Worm (Caenorhabditis elegans) whole organism, midembryonic: Measurements from ENCODE around the gene mocs-1.

ENCODE experiments used
- T22C8.4 ChIP-seq: fragments of 200-800 bp; sonication (Bioruptor generic); IDR thresholded peaks from 2 replicates; pipeline ENCODE4 v1.3.6; 2022; ENCODE audit warnings: missing genetic modification characterization, missing compliant biosample characterization
- cog-1 ChIP-seq: sonication (generic microtip); optimal IDR thresholded peaks from 2 replicates; lab custom pipeline; 2016; ENCODE audit warnings: missing genetic modification characterization, missing compliant biosample characterization
- flt-1 ChIP-seq: fragments of 200-800 bp; sonication (Bioruptor generic); IDR thresholded peaks from 2 replicates; pipeline ENCODE4 v1.3.6; 2022; ENCODE audit warnings: missing genetic modification characterization, missing compliant biosample characterization
- klf-2 ChIP-seq: fragments of 200-800 bp; sonication (Bioruptor generic); conservative IDR thresholded peaks from 2 replicates; pipeline ENCODE4 v1.3.6; 2022; ENCODE audit warnings: missing genetic modification reagents, missing genetic modification characterization, missing compliant biosample characterization
- med-1 ChIP-seq: sonication (generic microtip); optimal IDR thresholded peaks from 2 replicates; lab custom pipeline; 2017; ENCODE audit warnings: missing genetic modification characterization, mild to moderate bottlenecking, missing compliant biosample characterization, antibody characterized with exemption, missing genetic modification reagents; ENCODE audit not compliant: insufficient read depth
- ref-1 ChIP-seq: fragments of 200-800 bp; sonication (Bioruptor generic); conservative IDR thresholded peaks from 2 replicates; pipeline ENCODE4 v1.3.6; 2022; ENCODE audit warnings: missing genetic modification reagents, missing genetic modification characterization, missing compliant biosample characterization
- tab-1 ChIP-seq: fragments of 200-800 bp; sonication (Bioruptor generic); IDR thresholded peaks from 2 replicates; pipeline ENCODE4 v1.3.6; 2022; ENCODE audit warnings: missing genetic modification characterization, missing compliant biosample characterization
- ztf-23 ChIP-seq: fragments of 200-800 bp; sonication (Bioruptor generic); IDR thresholded peaks from 2 replicates; pipeline ENCODE4 v1.3.6; 2022; ENCODE audit warnings: missing genetic modification reagents, missing genetic modification characterization, missing compliant biosample characterization
- ztf-29 ChIP-seq: fragments of 200-800 bp; sonication (Bioruptor generic); IDR thresholded peaks from 2 replicates; pipeline ENCODE4 v1.3.6; 2022; ENCODE audit warnings: missing genetic modification reagents, missing genetic modification characterization, missing compliant biosample characterization

mocs-1 gene

ce11 chrX:15440744-15441685 lies at the start of gene mocs-1:
TSS of gene mocs-1 (minus strand) at chrX:15440794.
- TF ChIP-seq ref-1 (GFP tag; lab: Robert Waterston, UW): no peak
- TF ChIP-seq cog-1 (tag; lab: Kevin White, UChicago): no peak
- no peak for TF ChIP-seq med-1 (GFP tag; lab: Kevin White, UChicago)
- no peak for TF ChIP-seq ztf-29 (GFP tag; lab: Robert Waterston, UW)
- TF ChIP-seq ztf-23: no peak
- TF ChIP-seq T22C8.4 (GFP tag; lab: Robert Waterston, UW): no peak
- no peak for TF ChIP-seq flt-1 (GFP tag; lab: Robert Waterston, UW)
- TF ChIP-seq tab-1 (GFP tag; lab: Robert Waterston, UW): no peak
- TF ChIP-seq klf-2 (GFP tag; lab: Robert Waterston, UW): no peak

DNA sequence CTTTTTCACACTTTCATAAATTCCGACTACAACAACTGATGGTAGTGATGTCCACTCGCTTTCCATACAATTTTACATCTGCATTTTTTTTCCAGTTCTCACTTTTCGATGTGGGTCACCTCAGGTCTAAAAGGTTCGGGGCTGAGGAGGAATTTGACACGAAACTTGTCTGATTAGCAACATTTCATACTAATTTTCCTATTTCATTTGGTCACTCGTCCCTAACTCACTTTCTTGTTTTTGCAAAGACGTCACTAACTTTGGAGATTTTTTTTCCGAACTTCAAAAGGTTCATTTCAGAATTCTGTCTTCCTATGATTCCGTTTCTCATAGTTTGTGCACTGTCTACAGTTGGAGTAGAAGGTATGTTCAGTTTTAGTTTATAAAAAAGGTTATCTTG lies 47.2 kb upstream of the mocs-1 start, which contains the start of gene H13N06.2:
H13N06.2 (plus strand) TSS at position 301 of the 400 bp plus-strand sequence.
- no peak for TF ChIP-seq flt-1 (GFP tag; lab: Robert Waterston, UW)
- TF ChIP-seq ztf-29 (GFP tag; lab: Robert Waterston, UW): no peak
- TF ChIP-seq T22C8.4 (GFP tag; lab: Robert Waterston, UW): no peak
- TF ChIP-seq tab-1 (GFP tag; lab: Robert Waterston, UW): no peak
- no peak for TF ChIP-seq ztf-23
- TF ChIP-seq cog-1 (tag; lab: Kevin White, UChicago): no peak
- no peak for TF ChIP-seq med-1 (GFP tag; lab: Kevin White, UChicago)
- no peak for TF ChIP-seq klf-2 (GFP tag; lab: Robert Waterston, UW)
- no peak for TF ChIP-seq ref-1 (GFP tag; lab: Robert Waterston, UW)

ce11 chrX:15487162-15487561 lies 46.6 kb upstream of the mocs-1 start:
- peak; percentile 40; the same call in 1 of the 2 replicates for TF ChIP-seq ztf-23
- no peak for TF ChIP-seq klf-2 (GFP tag; lab: Robert Waterston, UW)

ce11 chrX:15485262-15485661 lies 44.7 kb upstream of the mocs-1 start:
- no peak for TF ChIP-seq med-1 (GFP tag; lab: Kevin White, UChicago)

- no peak for TF ChIP-seq ztf-23
- no peak for TF ChIP-seq med-1 (GFP tag; lab: Kevin White, UChicago)
- no peak for TF ChIP-seq tab-1 (GFP tag; lab: Robert Waterston, UW)
Measured at ce11 chrX:15478717-15479116, 38.1 kb upstream of the mocs-1 start, which contains the start of gene gcy-36. TSS of gene gcy-36 (plus strand) at chrX:15479017.

- TF ChIP-seq tab-1 (GFP tag; lab: Robert Waterston, UW) (no peak), ztf-29 (GFP tag; lab: Robert Waterston, UW) (no peak), med-1 (GFP tag; lab: Kevin White, UChicago) (no peak), ref-1 (GFP tag; lab: Robert Waterston, UW) (no peak), T22C8.4 (GFP tag; lab: Robert Waterston, UW) (no peak), klf-2 (GFP tag; lab: Robert Waterston, UW) (no peak), ztf-23 (no peak), cog-1 (tag; lab: Kevin White, UChicago) (no peak), flt-1 (GFP tag; lab: Robert Waterston, UW) (no peak)
Measured at ce11 chrX:15477309-15477708, 36.7 kb upstream of the mocs-1 start, which contains the start of gene exc-1. TSS of gene exc-1 (minus strand) at chrX:15477409.

DNA sequence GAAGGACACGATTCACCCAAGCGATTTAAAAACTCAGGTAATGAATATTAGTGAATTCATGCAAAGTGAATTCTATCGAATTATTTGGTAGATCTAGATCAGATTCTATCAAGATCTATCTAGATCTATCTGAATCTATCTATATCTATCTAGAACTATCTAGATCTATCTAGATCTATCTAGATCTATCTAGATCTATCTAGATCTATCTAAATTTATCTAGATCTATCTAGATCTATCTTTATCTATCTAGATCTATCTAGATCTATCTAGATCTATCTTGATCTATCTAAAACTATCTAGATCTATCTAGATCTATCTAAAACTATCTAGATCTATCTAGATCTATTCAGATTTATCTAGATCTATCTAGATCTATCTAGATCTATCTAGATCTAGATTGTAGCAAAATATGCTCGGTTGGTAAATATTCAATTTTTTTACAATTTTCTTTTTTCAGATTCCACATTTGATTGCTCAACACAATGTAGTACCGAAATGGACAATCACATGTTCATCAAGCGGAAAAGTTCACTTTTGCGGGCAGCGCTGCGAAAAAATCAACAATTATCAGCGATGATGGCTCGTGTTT lies 29.5 kb upstream of the mocs-1 start:
- TF ChIP-seq flt-1 (GFP tag; lab: Robert Waterston, UW) (no peak), tab-1 (GFP tag; lab: Robert Waterston, UW) (no peak), ztf-23 (no peak), ref-1 (GFP tag; lab: Robert Waterston, UW) (no peak), klf-2 (GFP tag; lab: Robert Waterston, UW) (no peak), med-1 (GFP tag; lab: Kevin White, UChicago) (no peak), cog-1 (tag; lab: Kevin White, UChicago) (no peak), ztf-29 (GFP tag; lab: Robert Waterston, UW) (no peak), T22C8.4 (GFP tag; lab: Robert Waterston, UW) (no peak)

- TF ChIP-seq ztf-29 (GFP tag; lab: Robert Waterston, UW) (no peak), klf-2 (GFP tag; lab: Robert Waterston, UW) (no peak), cog-1 (tag; lab: Kevin White, UChicago) (no peak), flt-1 (GFP tag; lab: Robert Waterston, UW) (no peak), tab-1 (GFP tag; lab: Robert Waterston, UW) (no peak)
Measured at ce11 chrX:15468657-15469056, 28.1 kb upstream of the mocs-1 start.

DNA sequence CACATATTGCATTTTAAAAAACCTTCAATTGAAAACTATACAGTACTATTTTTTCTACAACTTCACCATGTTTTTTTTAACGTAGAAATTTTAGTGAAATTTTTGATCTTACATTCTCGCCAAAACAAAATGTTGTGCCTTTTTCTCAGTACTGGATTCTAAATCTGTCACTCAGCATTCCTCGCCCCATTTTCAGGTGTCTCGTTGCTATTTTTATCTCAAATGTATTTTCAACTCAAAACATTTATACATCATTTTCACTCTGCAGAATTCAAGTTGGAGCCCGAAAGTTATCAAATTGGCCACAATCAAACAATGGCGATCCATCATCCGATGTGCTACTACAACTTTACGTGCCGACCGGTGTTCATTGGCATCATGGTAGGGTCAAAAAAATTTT lies 25.4 kb upstream of the mocs-1 start, which contains the start of gene sprr-1:
sprr-1 (plus strand) TSS at position 269 of the 400 bp plus-strand sequence.
- TF ChIP-seq ref-1 (GFP tag; lab: Robert Waterston, UW): no peak

DNA sequence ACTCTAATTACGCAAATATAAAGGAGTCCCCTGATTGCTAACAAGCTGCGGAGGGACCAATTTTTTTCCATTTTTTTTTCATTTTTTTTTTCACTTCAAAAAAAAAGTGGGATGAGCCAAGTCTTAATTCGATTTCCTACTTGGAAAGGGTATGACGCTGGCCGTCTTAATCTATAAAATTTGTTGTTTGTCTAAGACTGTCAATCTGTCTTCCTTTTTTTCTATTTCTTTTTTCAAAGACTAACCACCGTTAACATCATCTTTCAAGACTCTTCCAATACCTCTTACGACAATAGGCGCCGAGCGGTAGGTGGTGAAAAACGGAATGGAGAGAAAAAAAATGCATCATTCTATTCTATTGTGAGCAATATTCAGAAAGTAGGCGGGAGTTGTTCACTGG lies 24.5 kb upstream of the mocs-1 start:
- TF ChIP-seq ref-1 (GFP tag; lab: Robert Waterston, UW) (no peak), cog-1 (tag; lab: Kevin White, UChicago) (no peak), tab-1 (GFP tag; lab: Robert Waterston, UW) (no peak), ztf-23 (no peak)
